Worm (Caenorhabditis elegans) whole organism, L3 larva: ENCODE results near the gene T22C8.3.

Source experiments
- ama-1 ChIP-seq: fragments of 150-350 bp; optimal IDR thresholded peaks from 2 replicates; lab custom pipeline; 2018
- ceh-82 ChIP-seq: fragments of 150-350 bp; optimal IDR thresholded peaks from 2 replicates; lab custom pipeline; 2014; ENCODE audit warnings: missing biosample characterization, missing genetic modification characterization
- daf-12 ChIP-seq: fragments of 150-350 bp; optimal IDR thresholded peaks from 2 replicates; lab custom pipeline; 2014; ENCODE audit warnings: missing biosample characterization, missing genetic modification reagents, missing genetic modification characterization
- egl-27 ChIP-seq: sonication (generic microtip); optimal IDR thresholded peaks from 4 replicates; lab custom pipeline; 2017; ENCODE audit warnings: missing biosample characterization, missing genetic modification reagents, missing genetic modification characterization
- fos-1 ChIP-seq: fragments of 150-350 bp; optimal IDR thresholded peaks from 2 replicates; lab custom pipeline; 2014; ENCODE audit warnings: missing biosample characterization, missing genetic modification characterization
- lin-39 ChIP-seq: fragments of 150-350 bp; optimal IDR thresholded peaks from 2 replicates; lab custom pipeline; 2018; ENCODE audit warnings: missing biosample characterization, missing genetic modification reagents, missing genetic modification characterization
- lsy-12 ChIP-seq: sonication (generic microtip); optimal IDR thresholded peaks from 2 replicates; lab custom pipeline; 2016; ENCODE audit warnings: mild to moderate bottlenecking, missing genetic modification characterization, missing compliant biosample characterization
- mdl-1 ChIP-seq: fragments of 150-350 bp; optimal IDR thresholded peaks from 2 replicates; lab custom pipeline; 2014; ENCODE audit warnings: missing biosample characterization, missing genetic modification characterization
- nhr-237 ChIP-seq: fragments of 150-350 bp; optimal IDR thresholded peaks from 2 replicates; lab custom pipeline; 2014; ENCODE audit warnings: missing biosample characterization, missing genetic modification characterization
- nhr-28 ChIP-seq: fragments of 150-350 bp; optimal IDR thresholded peaks from 2 replicates; lab custom pipeline; 2014; ENCODE audit warnings: missing biosample characterization, missing genetic modification characterization
- pqm-1 ChIP-seq: fragments of 150-350 bp; optimal IDR thresholded peaks from 2 replicates; lab custom pipeline; 2017; ENCODE audit warnings: missing biosample characterization, missing genetic modification characterization, inconsistent platforms
- snpc-4 ChIP-seq: fragments of 150-350 bp; optimal IDR thresholded peaks from 2 replicates; lab custom pipeline; 2014; ENCODE audit warnings: missing biosample characterization, missing genetic modification characterization
- unc-62 ChIP-seq: fragments of 150-350 bp; sonication (generic microtip); optimal IDR thresholded peaks from 4 replicates; lab custom pipeline; 2014; ENCODE audit warnings: missing biosample characterization, missing genetic modification reagents, missing genetic modification characterization

- TF ChIP-seq daf-12 (no peak), snpc-4 (tag; lab: Kevin White, UChicago) (no peak), lsy-12 (tag; lab: Kevin White, UChicago) (no peak), lin-39 (tag; lab: Kevin White, UChicago) (no peak), ama-1 (lab: Kevin White, UChicago) (no peak), unc-62 (no peak), ceh-82 (tag; lab: Kevin White, UChicago) (no peak), nhr-28 (tag; lab: Kevin White, UChicago) (no peak), fos-1 (tag; lab: Kevin White, UChicago) (no peak), pqm-1 (no peak), nhr-237 (tag; lab: Kevin White, UChicago) (no peak), mdl-1 (no peak), egl-27 (tag; lab: Kevin White, UChicago) (no peak)
Measured at ce11 chrII:8589227-8589626, 32.6 kb downstream of the T22C8.3 start.
